Fruit fly (Drosophila melanogaster): ENCODE data around the gene CG15553.
A peak's percentile ranks its signal among the peaks of the same experiment; 100 is the strongest.

- no peak for TF ChIP-seq CG6854 (GFP tag; optimal IDR thresholded peaks at IDR 0.05)
- no peak for TF ChIP-seq CG9139 (GFP tag; optimal IDR thresholded peaks at IDR 0.05)
- peak; percentile 27 for TF ChIP-seq CG11902 (GFP tag; optimal IDR thresholded peaks at IDR 0.05)
- peak; percentile 18 for TF ChIP-seq CG3919 (GFP tag; optimal IDR thresholded peaks at IDR 0.05)
- no peak for TF ChIP-seq Ets96B (tag; optimal IDR thresholded peaks at IDR 0.05)
- no peak for TF ChIP-seq fd85E (GFP tag; optimal IDR thresholded peaks at IDR 0.05)
- peak; percentile 34 for TF ChIP-seq Sox102F (GFP tag; optimal IDR thresholded peaks at IDR 0.05)
- TF ChIP-seq pdm3 (GFP tag; optimal IDR thresholded peaks at IDR 0.05): peak; percentile 38
- peak; percentile 38 for TF ChIP-seq CG10631 (GFP tag; optimal IDR thresholded peaks at IDR 0.05)
Measured at dm6 chr3R:31059807-31060707, 40.9 kb downstream of the CG15553 start.
